Worm (Caenorhabditis elegans) whole organism, L1 larva: ENCODE measurements around the gene srb-3.
"Not testable (repeated sequence)": the region's sequence is repeated elsewhere in the genome, so short reads cannot be mapped to it uniquely, and the experiment has no call there.

Experiments used
- C16A3.4 ChIP-seq: fragments of 150-350 bp; optimal IDR thresholded peaks from 2 replicates; lab custom pipeline; 2014; ENCODE audit warnings: missing biosample characterization, missing genetic modification characterization
- F16B12.6 ChIP-seq: fragments of 150-350 bp; optimal IDR thresholded peaks from 2 replicates; lab custom pipeline; 2014; ENCODE audit warnings: missing biosample characterization, missing genetic modification characterization
- Y116A8C.19 ChIP-seq: sonication (generic microtip); optimal IDR thresholded peaks from 2 replicates; lab custom pipeline; 2016; ENCODE audit warnings: missing compliant biosample characterization, missing genetic modification characterization, borderline replicate concordance
- ama-1 ChIP-seq: fragments of 150-350 bp; optimal IDR thresholded peaks from 2 replicates; lab custom pipeline; 2014
- blmp-1 ChIP-seq: fragments of 150-350 bp; optimal IDR thresholded peaks from 2 replicates; lab custom pipeline; 2014; ENCODE audit warnings: missing biosample characterization, missing genetic modification characterization
- ceh-63 ChIP-seq: fragments of 200-800 bp; sonication (Bioruptor generic); optimal IDR thresholded peaks from 2 replicates; lab custom pipeline; 2018; ENCODE audit warnings: mild to moderate bottlenecking, missing genetic modification characterization, missing compliant biosample characterization
- ceh-88 ChIP-seq: fragments of 200-800 bp; sonication (Bioruptor generic); IDR thresholded peaks from 2 replicates; pipeline ENCODE4 v1.3.6; 2022; ENCODE audit warnings: missing genetic modification characterization, missing compliant biosample characterization
- ces-1 ChIP-seq: fragments of 150-350 bp; optimal IDR thresholded peaks from 2 replicates; lab custom pipeline; 2014; ENCODE audit warnings: missing biosample characterization, missing genetic modification reagents, missing genetic modification characterization
- dsc-1 ChIP-seq: sonication (generic microtip); optimal IDR thresholded peaks from 2 replicates; lab custom pipeline; 2016; ENCODE audit warnings: mild to moderate bottlenecking, missing genetic modification characterization, missing compliant biosample characterization
- efl-3 ChIP-seq: fragments of 200-800 bp; sonication (Bioruptor generic); optimal IDR thresholded peaks from 2 replicates; lab custom pipeline; 2018; ENCODE audit warnings: mild to moderate bottlenecking, missing genetic modification characterization, missing compliant biosample characterization
- egl-13 ChIP-seq: sonication (generic microtip); optimal IDR thresholded peaks from 2 replicates; lab custom pipeline; 2016; ENCODE audit warnings: missing genotype, missing genetic modification reagents, missing genetic modification characterization, missing compliant biosample characterization
- elt-3 ChIP-seq, 6 experiments: fragments of 150-350 bp in 1 of 6; sonication (generic microtip); optimal IDR thresholded peaks; 2 replicates each; lab custom pipeline; 2017 to 2018; ENCODE audit warnings: missing biosample characterization in 6 of 6, missing genetic modification characterization in 6 of 6, inconsistent platforms in 1 of 6
- ets-5 ChIP-seq: fragments of 200-800 bp; sonication (Bioruptor generic); IDR thresholded peaks from 2 replicates; pipeline ENCODE4 v1.3.6; 2022; ENCODE audit warnings: missing genetic modification characterization, missing compliant biosample characterization
- fkh-4 ChIP-seq: sonication (generic microtip); optimal IDR thresholded peaks from 2 replicates; lab custom pipeline; 2016; ENCODE audit warnings: missing compliant biosample characterization, missing genetic modification characterization, borderline replicate concordance
- grh-1 ChIP-seq: fragments of 200-800 bp; sonication (Bioruptor generic); IDR thresholded peaks from 2 replicates; pipeline ENCODE4 v1.3.6; 2022; ENCODE audit warnings: missing genetic modification reagents, missing genetic modification characterization, missing compliant biosample characterization
- hlh-17 ChIP-seq: fragments of 200-800 bp; sonication (Bioruptor generic); optimal IDR thresholded peaks from 2 replicates; lab custom pipeline; 2018; ENCODE audit warnings: missing genetic modification characterization, mild to moderate bottlenecking, missing compliant biosample characterization, moderate library complexity, borderline replicate concordance
- isw-1 ChIP-seq: fragments of 200-800 bp; sonication (Bioruptor generic); IDR thresholded peaks from 2 replicates; pipeline ENCODE4 v1.3.6; 2022; ENCODE audit warnings: missing genetic modification characterization, missing compliant biosample characterization
- lin-15B ChIP-seq: fragments of 150-350 bp; sonication (generic microtip); optimal IDR thresholded peaks from 3 replicates; lab custom pipeline; 2014; ENCODE audit warnings: missing biosample characterization, missing genetic modification characterization
- lin-39 ChIP-seq: fragments of 150-350 bp; optimal IDR thresholded peaks from 2 replicates; lab custom pipeline; 2014; ENCODE audit warnings: missing biosample characterization, missing genetic modification reagents, missing genetic modification characterization
- lsy-2 ChIP-seq, 2 experiments: fragments of 150-350 bp; optimal IDR thresholded peaks; 2 replicates each; lab custom pipeline; 2014; ENCODE audit warnings: missing biosample characterization in 2 of 2, missing genetic modification characterization in 2 of 2
- mab-9 ChIP-seq: fragments of 200-800 bp; sonication (Bioruptor generic); IDR thresholded peaks from 2 replicates; pipeline ENCODE4 v1.3.6; 2022; ENCODE audit warnings: missing genetic modification reagents, missing genetic modification characterization, missing compliant biosample characterization
- mef-2 ChIP-seq: fragments of 150-350 bp; optimal IDR thresholded peaks from 2 replicates; lab custom pipeline; 2014; ENCODE audit warnings: missing biosample characterization, missing genetic modification characterization
- mep-1 ChIP-seq: fragments of 150-350 bp; optimal IDR thresholded peaks from 2 replicates; lab custom pipeline; 2014; ENCODE audit warnings: missing biosample characterization, missing genetic modification characterization
- nhr-11 ChIP-seq: fragments of 150-350 bp; optimal IDR thresholded peaks from 2 replicates; lab custom pipeline; 2014; ENCODE audit warnings: missing biosample characterization, missing genetic modification characterization
- nhr-71 ChIP-seq: sonication (generic microtip); optimal IDR thresholded peaks from 2 replicates; lab custom pipeline; 2016; ENCODE audit warnings: mild to moderate bottlenecking, missing genetic modification characterization, moderate library complexity, missing compliant biosample characterization
- nhr-85 ChIP-seq: sonication (generic microtip); peaks from one replicate; lab custom pipeline; 2016; ENCODE audit warnings: missing genetic modification characterization, inconsistent platforms, missing compliant biosample characterization
- nhr-90 ChIP-seq: sonication (generic microtip); optimal IDR thresholded peaks from 2 replicates; lab custom pipeline; 2016; ENCODE audit warnings: mild to moderate bottlenecking, missing genetic modification characterization, missing compliant biosample characterization; ENCODE audit not compliant: poor library complexity
- pag-3 ChIP-seq: sonication (generic microtip); optimal IDR thresholded peaks from 2 replicates; lab custom pipeline; 2017; ENCODE audit warnings: missing genetic modification characterization, mild to moderate bottlenecking, missing compliant biosample characterization, antibody characterized with exemption, borderline replicate concordance; ENCODE audit not compliant: insufficient read depth
- pqm-1 ChIP-seq: sonication (generic microtip); optimal IDR thresholded peaks from 3 replicates; lab custom pipeline; 2017; ENCODE audit warnings: missing biosample characterization, missing genetic modification characterization
- snpc-4 ChIP-seq: fragments of 150-350 bp; optimal IDR thresholded peaks from 2 replicates; lab custom pipeline; 2014; ENCODE audit warnings: missing biosample characterization, missing genetic modification characterization
- snu-23 ChIP-seq: sonication (generic microtip); optimal IDR thresholded peaks from 2 replicates; lab custom pipeline; 2016; ENCODE audit warnings: missing genetic modification characterization, missing compliant biosample characterization
- sox-4 ChIP-seq: sonication (generic microtip); optimal IDR thresholded peaks from 2 replicates; lab custom pipeline; 2016; ENCODE audit warnings: missing genetic modification characterization, missing compliant biosample characterization
- swsn-7 ChIP-seq: sonication (generic microtip); optimal IDR thresholded peaks from 2 replicates; lab custom pipeline; 2016; ENCODE audit warnings: missing genetic modification characterization, missing compliant biosample characterization
- tlp-1 ChIP-seq: fragments of 150-350 bp; optimal IDR thresholded peaks from 2 replicates; lab custom pipeline; 2014; ENCODE audit warnings: missing biosample characterization, missing genetic modification characterization
- unc-30 ChIP-seq: sonication (generic microtip); optimal IDR thresholded peaks from 2 replicates; lab custom pipeline; 2017; ENCODE audit warnings: missing biosample characterization, missing genetic modification characterization
- unc-98 ChIP-seq: fragments of 200-800 bp; sonication (Bioruptor generic); IDR thresholded peaks from 2 replicates; pipeline ENCODE4 v1.3.6; 2022; ENCODE audit warnings: missing genetic modification characterization, missing compliant biosample characterization
- vab-15 ChIP-seq: sonication (generic microtip); optimal IDR thresholded peaks from 2 replicates; lab custom pipeline; 2017; ENCODE audit warnings: missing genotype, mild to moderate bottlenecking, missing genetic modification characterization, missing compliant biosample characterization

Gene srb-3

DNA sequence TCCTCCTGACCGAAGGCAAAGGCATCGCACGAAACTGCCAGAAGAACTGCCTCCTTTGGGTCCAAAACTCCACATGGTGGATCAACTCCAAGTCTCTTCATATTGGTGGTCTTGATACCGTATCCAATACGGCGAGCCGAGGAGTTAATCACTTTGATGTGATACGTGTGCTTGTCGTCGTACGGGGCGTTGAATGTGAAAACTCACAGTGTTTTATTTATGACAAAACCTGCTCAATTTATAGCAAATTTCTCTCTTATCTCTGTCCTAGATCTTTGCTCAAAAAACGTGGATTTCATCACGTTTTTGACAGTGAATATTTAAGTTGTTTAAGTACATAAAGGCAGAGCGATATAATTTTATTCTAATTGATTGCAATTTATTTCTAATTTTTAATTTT is 7.9 kb downstream of the srb-3 start, which contains the start of gene F58A6.9:
TSS of gene F58A6.9 (minus strand) at position 101 of the 400 bp plus-strand sequence.
- TF ChIP-seq dsc-1 (tag; lab: Kevin White, UChicago); ces-1 (GFP tag; lab: Kevin White, UChicago); isw-1 (GFP tag; lab: Robert Waterston, UW): not testable (repeated sequence)

DNA sequence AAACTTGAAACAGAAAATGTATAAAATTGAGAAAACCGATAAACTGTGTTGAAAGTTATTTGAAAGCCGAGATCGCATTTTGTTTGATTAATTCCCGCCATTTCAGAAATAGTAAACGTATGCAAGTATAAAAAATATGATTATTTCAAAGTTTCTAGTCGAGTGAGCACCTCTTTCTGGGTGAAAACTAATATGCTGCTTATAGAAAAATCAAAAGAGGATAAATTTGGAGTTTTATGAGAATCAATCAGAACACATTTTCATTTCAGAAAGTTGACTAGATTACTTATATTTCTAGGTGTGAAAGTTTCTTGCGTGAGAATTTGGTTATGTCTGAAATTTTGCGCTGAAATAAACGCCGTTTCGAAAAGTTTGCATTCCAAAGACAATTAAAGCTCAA is 9.1 kb downstream of the srb-3 start, which contains the start of gene srb-13:
TSS of gene srb-13 (minus strand) at position 101 of the 400 bp plus-strand sequence.
- TF ChIP-seq Y116A8C.19 (tag; lab: Kevin White, UChicago) (no peak), nhr-90 (tag; lab: Kevin White, UChicago) (no peak), egl-13 (tag; lab: Kevin White, UChicago) (no peak), mab-9 (GFP tag; lab: Robert Waterston, UW) (no peak), blmp-1 (tag; lab: Kevin White, UChicago) (no peak), unc-98 (no peak), unc-30 (tag; lab: Kevin White, UChicago) (no peak), snpc-4 (tag; lab: Kevin White, UChicago) (no peak), mef-2 (tag; lab: Kevin White, UChicago) (no peak)

ce11 chrII:5156983-5157382 is 9.7 kb downstream of the srb-3 start, which contains the start of gene msp-45:
Gene msp-45 (minus strand): TSS chrII:5157083.
- TF ChIP-seq vab-15 (tag; lab: Kevin White, UChicago) (no peak), nhr-71 (tag; lab: Kevin White, UChicago) (no peak), ceh-88 (GFP tag; lab: Robert Waterston, UW) (no peak), egl-13 (tag; lab: Kevin White, UChicago) (no peak), Y116A8C.19 (tag; lab: Kevin White, UChicago) (no peak), sox-4 (tag; lab: Kevin White, UChicago) (no peak), ceh-63 (GFP tag; lab: Kevin White, UChicago) (no peak), elt-3 (tag; optimal IDR thresholded peaks at IDR 0.05; lab: Kevin White, UChicago) (no peak), tlp-1 (tag; lab: Kevin White, UChicago) (no peak), C16A3.4 (tag; lab: Kevin White, UChicago) (no peak), mab-9 (GFP tag; lab: Robert Waterston, UW) (no peak), swsn-7 (tag; lab: Kevin White, UChicago) (no peak), nhr-85 (tag; lab: Kevin White, UChicago) (no peak), grh-1 (no peak), unc-98 (no peak), nhr-11 (no peak), ama-1 (lab: Kevin White, UChicago) (no peak)

ce11 chrII:5154540-5154939 is 12.1 kb downstream of the srb-3 start, which contains the start of gene srb-12:
Gene srb-12 (minus strand): TSS chrII:5154640.
- TF ChIP-seq nhr-90 (tag; lab: Kevin White, UChicago), result no peak
- no peak for TF ChIP-seq efl-3 (GFP tag; lab: Kevin White, UChicago)
- TF ChIP-seq pqm-1 (tag; lab: Kevin White, UChicago), result no peak
- TF ChIP-seq lin-39 (tag; lab: Kevin White, UChicago), result no peak
- no peak for TF ChIP-seq snu-23 (GFP tag; lab: Kevin White, UChicago)
- TF ChIP-seq fkh-4 (tag; lab: Kevin White, UChicago), result no peak
- no peak for TF ChIP-seq lsy-2 (tag; optimal IDR thresholded peaks at IDR 0.05; lab: Kevin White, UChicago)
- no peak for TF ChIP-seq lin-15B (tag; lab: Kevin White, UChicago)
- TF ChIP-seq hlh-17, result no peak
- TF ChIP-seq mab-9 (GFP tag; lab: Robert Waterston, UW), result no peak
- no peak for TF ChIP-seq grh-1
- no peak for TF ChIP-seq mep-1 (tag; lab: Kevin White, UChicago)
- no peak for TF ChIP-seq pag-3
- no peak for TF ChIP-seq F16B12.6 (tag; lab: Kevin White, UChicago)
- no peak for TF ChIP-seq sox-4 (tag; lab: Kevin White, UChicago)
- TF ChIP-seq ets-5, result no peak
